Fruit fly (Drosophila melanogaster) whole organism, embryonic: ENCODE results near the gene CG5225.

Experiments used
- CG10274 ChIP-seq: fragments of 200-800 bp; sonication (Bioruptor generic); optimal IDR thresholded peaks from 3 replicates; lab custom pipeline; 2017; ENCODE audit warnings: missing biosample characterization, mild to moderate bottlenecking, missing genetic modification characterization
- CG17612 ChIP-seq: fragments of 200-800 bp; sonication (Bioruptor generic); IDR thresholded peaks from 2 replicates; pipeline ENCODE4 v1.3.6; 2022; ENCODE audit warnings: missing biosample characterization, missing genetic modification characterization
- CG31388 ChIP-seq: fragments of 200-800 bp; sonication (Bioruptor generic); optimal IDR thresholded peaks from 2 replicates; lab custom pipeline; 2016; ENCODE audit warnings: missing biosample characterization, missing genetic modification characterization
- Taf1 ChIP-seq: fragments of 200-800 bp; sonication (Bioruptor generic); IDR thresholded peaks from 2 replicates; pipeline ENCODE4 v1.3.6; 2022; ENCODE audit warnings: missing biosample characterization, missing genetic modification characterization
- Xrp1 ChIP-seq: fragments of 200-800 bp; sonication (Bioruptor generic); IDR thresholded peaks from 2 replicates; pipeline ENCODE4 v1.3.6; 2022; ENCODE audit warnings: missing biosample characterization, missing genetic modification characterization
- insv ChIP-seq, 2 experiments: fragments of 200-800 bp; sonication (Bioruptor generic); optimal IDR thresholded peaks; 3 replicates each; lab custom pipeline; 2016 to 2018; ENCODE audit warnings: missing biosample characterization in 2 of 2, missing genetic modification characterization in 2 of 2
- nerfin-1 ChIP-seq: fragments of 200-800 bp; sonication (Bioruptor generic); optimal IDR thresholded peaks from 3 replicates; lab custom pipeline; 2019; ENCODE audit warnings: missing biosample characterization, mild to moderate bottlenecking, missing genetic modification characterization, moderate library complexity

dm6 chr3R:17056183-17056904 is 27.9 kb downstream of the CG5225 start:
- TF ChIP-seq insv (GFP tag; optimal IDR thresholded peaks at IDR 0.05; lab: Kevin White, UChicago), result no peak
- TF ChIP-seq CG10274 (GFP tag; lab: Kevin White, UChicago), result no peak
- no peak for TF ChIP-seq nerfin-1
- TF ChIP-seq Xrp1 (GFP tag; lab: Robert Waterston, UW), result no peak
- TF ChIP-seq Taf1 (GFP tag; lab: Robert Waterston, UW), result no peak
- TF ChIP-seq CG31388 (GFP tag; lab: Kevin White, UChicago), result no peak
- no peak for TF ChIP-seq CG17612
